Fruit fly (Drosophila melanogaster) whole organism, pupa: ENCODE data around the gene CG9737.

Experiments
- CG10348 ChIP-seq: fragments of 200-800 bp; sonication (Bioruptor generic); IDR thresholded peaks from 2 replicates; pipeline ENCODE4 v1.3.6; 2022; ENCODE audit warnings: missing biosample characterization, missing genetic modification characterization
- CG12605 ChIP-seq: fragments of 200-800 bp; sonication (Bioruptor generic); IDR thresholded peaks from 2 replicates; pipeline ENCODE4 v1.3.6; 2022; ENCODE audit warnings: missing biosample characterization, missing genetic modification characterization
- CG13204 ChIP-seq: fragments of 200-800 bp; sonication (Bioruptor generic); optimal IDR thresholded peaks from 2 replicates; lab custom pipeline; 2018; ENCODE audit warnings: missing biosample characterization, mild to moderate bottlenecking, missing genetic modification characterization, moderate library complexity
- CG14655 ChIP-seq: fragments of 200-800 bp; sonication (Bioruptor generic); optimal IDR thresholded peaks from 3 replicates; lab custom pipeline; 2017; ENCODE audit warnings: mild to moderate bottlenecking, missing biosample characterization, missing genetic modification reagents, missing genetic modification characterization
- CG15710 ChIP-seq: fragments of 200-800 bp; sonication (Bioruptor generic); optimal IDR thresholded peaks from 2 replicates; lab custom pipeline; 2018; ENCODE audit warnings: missing biosample characterization, mild to moderate bottlenecking, missing genetic modification characterization, moderate library complexity
- CG17806 ChIP-seq: fragments of 200-800 bp; sonication (Bioruptor generic); optimal IDR thresholded peaks from 2 replicates; lab custom pipeline; 2018; ENCODE audit warnings: missing biosample characterization, mild to moderate bottlenecking, missing genetic modification characterization, moderate library complexity
- CG32121 ChIP-seq: fragments of 200-800 bp; sonication (Bioruptor generic); IDR thresholded peaks from 2 replicates; pipeline ENCODE4 v1.3.6; 2022; ENCODE audit warnings: missing biosample characterization, missing genetic modification characterization
- CG34367 ChIP-seq: fragments of 200-800 bp; sonication (Bioruptor generic); optimal IDR thresholded peaks from 2 replicates; lab custom pipeline; 2018; ENCODE audit warnings: missing biosample characterization, mild to moderate bottlenecking, missing genetic modification characterization
- CG4496 ChIP-seq: fragments of 200-800 bp; sonication (Bioruptor generic); IDR thresholded peaks from 3 replicates; pipeline ENCODE4 v1.3.6; 2022; ENCODE audit warnings: missing biosample characterization, missing genetic modification characterization
- CG8159 ChIP-seq: fragments of 200-800 bp; sonication (Bioruptor generic); optimal IDR thresholded peaks from 3 replicates; lab custom pipeline; 2018; ENCODE audit warnings: missing biosample characterization, mild to moderate bottlenecking, missing genetic modification characterization, moderate library complexity
- CG8301 ChIP-seq: fragments of 200-800 bp; sonication (Bioruptor generic); optimal IDR thresholded peaks from 2 replicates; lab custom pipeline; 2018; ENCODE audit warnings: missing biosample characterization, mild to moderate bottlenecking, missing genetic modification characterization
- CG9948 ChIP-seq: fragments of 200-800 bp; sonication (Bioruptor generic); optimal IDR thresholded peaks from 2 replicates; lab custom pipeline; 2018; ENCODE audit warnings: missing biosample characterization, mild to moderate bottlenecking, missing genetic modification characterization, moderate library complexity
- D1 ChIP-seq: fragments of 200-800 bp; sonication (Bioruptor generic); optimal IDR thresholded peaks from 2 replicates; lab custom pipeline; 2018; ENCODE audit warnings: missing biosample characterization, mild to moderate bottlenecking, missing genetic modification characterization, moderate library complexity
- EcR ChIP-seq: fragments of 200-800 bp; sonication (Bioruptor generic); optimal IDR thresholded peaks from 3 replicates; lab custom pipeline; 2019; ENCODE audit warnings: missing biosample characterization, missing genetic modification characterization, mild to moderate bottlenecking, moderate library complexity, missing genetic modification reagents
- Ets98B ChIP-seq: fragments of 200-800 bp; sonication (Bioruptor generic); IDR thresholded peaks from 2 replicates; pipeline ENCODE4 v1.3.6; 2022; ENCODE audit warnings: missing biosample characterization, missing genetic modification characterization
- Pif1A ChIP-seq: fragments of 200-800 bp; sonication (Bioruptor generic); optimal IDR thresholded peaks from 3 replicates; lab custom pipeline; 2016; ENCODE audit warnings: missing biosample characterization, missing genetic modification characterization
- Pif1B ChIP-seq: fragments of 200-800 bp; sonication (Bioruptor generic); optimal IDR thresholded peaks from 3 replicates; lab custom pipeline; 2016; ENCODE audit warnings: missing biosample characterization, missing genetic modification characterization
- Snoo ChIP-seq: fragments of 200-800 bp; sonication (Bioruptor generic); optimal IDR thresholded peaks from 3 replicates; lab custom pipeline; 2017; ENCODE audit warnings: missing biosample characterization, mild to moderate bottlenecking, missing genetic modification characterization, inconsistent platforms
- fd96Ca ChIP-seq: fragments of 200-800 bp; sonication (Bioruptor generic); IDR thresholded peaks from 3 replicates; pipeline ENCODE4 v1.3.6; 2022; ENCODE audit warnings: missing biosample characterization, missing genetic modification characterization
- gl ChIP-seq: fragments of 200-800 bp; sonication (Bioruptor generic); optimal IDR thresholded peaks from 2 replicates; lab custom pipeline; 2018; ENCODE audit warnings: missing biosample characterization, mild to moderate bottlenecking, missing genetic modification characterization
- rn ChIP-seq: fragments of 200-800 bp; sonication (Bioruptor generic); IDR thresholded peaks from 2 replicates; pipeline ENCODE4 v1.3.6; 2022; ENCODE audit warnings: missing biosample characterization, missing genetic modification characterization

Gene CG9737

DNA sequence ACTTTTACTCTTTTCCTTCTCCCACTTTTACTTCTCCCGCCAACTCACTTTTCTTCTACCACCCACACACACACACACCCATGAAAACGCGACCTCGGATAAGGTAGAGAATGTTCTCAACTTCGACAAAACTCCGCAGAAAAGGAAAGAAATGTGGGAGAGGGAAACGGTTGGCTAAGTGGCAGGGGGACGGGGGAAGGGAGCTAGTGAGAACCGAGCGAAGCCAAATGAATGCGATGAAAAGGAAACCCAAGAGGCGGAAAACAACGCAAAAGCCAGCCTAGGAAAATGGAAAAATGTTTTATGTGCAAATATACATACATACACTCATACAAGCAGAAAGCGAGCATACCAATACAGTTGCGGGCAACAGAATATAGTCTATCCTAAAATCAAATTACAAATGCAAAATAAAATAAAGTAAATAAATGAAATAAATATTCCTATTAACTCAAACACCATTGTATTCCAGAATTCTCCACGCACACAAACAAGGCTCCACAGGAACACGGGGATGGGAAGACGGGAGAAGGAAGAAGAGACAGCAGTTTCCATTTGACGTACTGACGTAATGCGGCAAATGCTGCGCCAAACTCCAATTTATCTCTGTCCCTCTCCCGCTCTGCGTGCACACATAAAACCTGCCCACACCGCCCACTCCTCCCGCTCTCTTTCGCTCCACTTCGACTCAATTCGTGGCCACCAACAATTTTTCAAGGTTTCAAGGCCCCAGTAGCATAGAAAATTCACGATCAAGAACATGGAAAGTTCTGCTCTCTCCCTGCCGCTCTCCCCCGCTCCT is 27.4 kb upstream of the CG9737 start:
- TF ChIP-seq CG4496 (GFP tag; lab: Robert Waterston, UW), result peak; percentile 63; the same call in 2 of the 3 replicates
- peak; percentile 71 for TF ChIP-seq CG8301 (tag; lab: Kevin White, UChicago)
- TF ChIP-seq CG17806, result peak; percentile 48
- TF ChIP-seq rn (GFP tag; lab: Robert Waterston, UW), result no peak
- peak; percentile 52 for TF ChIP-seq CG34367 (tag; lab: Kevin White, UChicago)
- no peak for TF ChIP-seq Pif1B (GFP tag; lab: Kevin White, UChicago)
- TF ChIP-seq CG14655, result peak; percentile 79
- peak; percentile 41 for TF ChIP-seq Pif1A
- TF ChIP-seq Ets98B (GFP tag; lab: Robert Waterston, UW), result peak; percentile 24; the same call in 1 of the 2 replicates
- TF ChIP-seq gl, result peak; percentile 61
- no peak for TF ChIP-seq CG32121 (GFP tag; lab: Robert Waterston, UW)
- TF ChIP-seq CG8159 (tag; lab: Kevin White, UChicago), result peak; percentile 69
- peak; percentile 60 for TF ChIP-seq CG15710 (tag; lab: Kevin White, UChicago)
- TF ChIP-seq CG12605 (GFP tag; lab: Robert Waterston, UW), result no peak
- TF ChIP-seq CG9948, result peak; percentile 58
- TF ChIP-seq EcR, result no peak

DNA sequence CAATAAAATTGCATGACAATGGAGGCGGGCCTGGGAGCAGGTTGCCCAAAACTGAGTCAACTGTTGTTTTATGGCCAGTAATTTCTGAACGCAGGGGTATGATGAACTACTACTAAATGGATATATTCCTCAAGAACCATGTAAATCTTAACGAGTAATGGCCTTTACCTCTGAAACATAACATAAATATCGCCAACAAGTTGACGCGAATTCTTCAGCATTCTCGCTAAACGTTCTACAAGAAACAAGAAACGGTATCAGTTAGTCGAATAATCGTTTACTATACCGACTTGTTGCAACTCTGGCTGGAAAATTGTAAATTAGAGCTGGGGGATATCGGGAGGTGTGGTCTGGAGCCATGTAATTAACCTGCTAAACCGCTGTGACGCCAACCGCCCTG is 25.6 kb upstream of the CG9737 start:
- TF ChIP-seq CG34367 (tag; lab: Kevin White, UChicago) (no peak), CG10348 (GFP tag; lab: Robert Waterston, UW) (no peak), CG14655 (peak; percentile 18), CG15710 (tag; lab: Kevin White, UChicago) (no peak), CG8159 (tag; lab: Kevin White, UChicago) (peak; percentile 22), Pif1B (GFP tag; lab: Kevin White, UChicago) (peak; percentile 16), Pif1A (peak; percentile 40), fd96Ca (GFP tag; lab: Robert Waterston, UW) (no peak), CG17806 (peak; percentile 5), D1 (tag; lab: Kevin White, UChicago) (no peak), CG13204 (GFP tag; lab: Kevin White, UChicago) (no peak), CG9948 (peak; percentile 19), EcR (no peak), Snoo (peak; percentile 9), CG12605 (GFP tag; lab: Robert Waterston, UW) (no peak), CG4496 (GFP tag; lab: Robert Waterston, UW) (no peak), Ets98B (GFP tag; lab: Robert Waterston, UW) (no peak)

DNA sequence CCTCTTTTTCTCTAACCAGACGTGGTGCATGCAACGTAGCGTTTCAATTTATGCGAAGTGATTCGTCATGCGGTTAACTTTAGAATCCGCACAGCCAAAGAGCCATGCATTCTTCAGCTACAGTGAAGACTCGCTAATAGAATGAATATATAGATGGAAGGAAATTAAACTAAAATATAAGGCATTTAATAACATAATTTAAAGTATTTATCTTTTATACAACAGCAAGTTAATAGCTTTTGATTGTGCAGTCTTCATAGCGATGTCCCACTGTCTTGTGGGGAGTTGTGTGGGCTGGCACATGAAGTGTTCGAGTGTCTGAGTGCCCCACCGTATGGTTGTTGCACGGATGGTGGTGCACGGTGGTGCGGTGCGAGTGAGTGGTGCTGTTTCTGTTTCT is 22.3 kb upstream of the CG9737 start:
- TF ChIP-seq Ets98B (GFP tag; lab: Robert Waterston, UW), result peak; percentile 97
- peak; percentile 99 for TF ChIP-seq CG4496 (GFP tag; lab: Robert Waterston, UW)
- TF ChIP-seq CG17806, result peak; percentile 97
- TF ChIP-seq CG10348 (GFP tag; lab: Robert Waterston, UW), result peak; percentile 85
- peak; percentile 94 for TF ChIP-seq CG8159 (tag; lab: Kevin White, UChicago)
- TF ChIP-seq Pif1A, result peak; percentile 93
- TF ChIP-seq Snoo, result peak; percentile 65
- peak; percentile 90 for TF ChIP-seq Pif1B (GFP tag; lab: Kevin White, UChicago)
- TF ChIP-seq CG8301 (tag; lab: Kevin White, UChicago), result peak; percentile 92
- TF ChIP-seq rn (GFP tag; lab: Robert Waterston, UW), result peak; percentile 94
- TF ChIP-seq gl, result peak; percentile 94
- peak; percentile 96 for TF ChIP-seq CG9948
- TF ChIP-seq D1 (tag; lab: Kevin White, UChicago), result peak; percentile 91
- peak; percentile 96 for TF ChIP-seq fd96Ca (GFP tag; lab: Robert Waterston, UW)
- peak; percentile 96 for TF ChIP-seq CG13204 (GFP tag; lab: Kevin White, UChicago)
- TF ChIP-seq CG14655, result peak; percentile 94
- peak; percentile 95 for TF ChIP-seq CG32121 (GFP tag; lab: Robert Waterston, UW)
- TF ChIP-seq CG34367 (tag; lab: Kevin White, UChicago), result peak; percentile 98
- peak; percentile 39 for TF ChIP-seq EcR
- peak; percentile 97 for TF ChIP-seq CG12605 (GFP tag; lab: Robert Waterston, UW)
- TF ChIP-seq CG15710 (tag; lab: Kevin White, UChicago), result peak; percentile 99

DNA sequence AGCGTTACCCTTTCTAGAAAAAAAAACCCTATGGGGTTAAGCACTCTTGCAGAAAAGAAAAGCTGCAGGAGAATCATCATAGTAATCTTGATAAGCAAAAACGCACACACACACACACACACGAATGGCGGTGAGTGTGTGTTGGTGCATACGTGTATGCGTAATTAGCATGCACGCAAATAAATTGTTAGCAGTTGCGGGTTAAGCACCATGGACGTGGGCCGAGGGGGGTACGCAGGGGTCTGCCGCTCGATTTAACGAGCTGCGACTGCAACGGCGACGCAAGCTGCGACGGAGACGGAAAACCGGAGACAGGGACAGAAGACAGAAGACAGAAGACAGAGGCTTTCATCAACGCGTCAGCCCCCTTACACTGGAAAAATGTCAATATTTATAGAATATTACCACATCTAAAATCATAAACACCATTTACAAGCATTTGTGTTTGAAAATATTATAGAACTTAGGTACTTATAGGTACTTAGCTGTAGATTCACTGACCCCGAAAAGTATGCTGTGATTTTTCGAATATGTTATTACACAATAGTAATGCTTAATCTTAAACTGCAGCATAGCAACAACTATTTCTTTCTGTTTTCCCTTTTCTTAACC is 21.7 kb upstream of the CG9737 start:
- TF ChIP-seq EcR (peak; percentile 65), CG32121 (GFP tag; lab: Robert Waterston, UW) (no peak), CG8301 (tag; lab: Kevin White, UChicago) (no peak), Snoo (no peak), fd96Ca (GFP tag; lab: Robert Waterston, UW) (peak; percentile 20; the same call in 1 of the 3 replicates), CG12605 (GFP tag; lab: Robert Waterston, UW) (peak; percentile 25; the same call in 1 of the 2 replicates), CG34367 (tag; lab: Kevin White, UChicago) (peak; percentile 67), CG15710 (tag; lab: Kevin White, UChicago) (peak; percentile 41), CG17806 (peak; percentile 74), CG13204 (GFP tag; lab: Kevin White, UChicago) (peak; percentile 58), CG4496 (GFP tag; lab: Robert Waterston, UW) (peak; percentile 68; the same call in 2 of the 3 replicates), CG9948 (peak; percentile 73), rn (GFP tag; lab: Robert Waterston, UW) (0 out of 2 replicates have a peak, but pooled peaks have one; percentile 15), CG8159 (tag; lab: Kevin White, UChicago) (peak; percentile 51)

DNA sequence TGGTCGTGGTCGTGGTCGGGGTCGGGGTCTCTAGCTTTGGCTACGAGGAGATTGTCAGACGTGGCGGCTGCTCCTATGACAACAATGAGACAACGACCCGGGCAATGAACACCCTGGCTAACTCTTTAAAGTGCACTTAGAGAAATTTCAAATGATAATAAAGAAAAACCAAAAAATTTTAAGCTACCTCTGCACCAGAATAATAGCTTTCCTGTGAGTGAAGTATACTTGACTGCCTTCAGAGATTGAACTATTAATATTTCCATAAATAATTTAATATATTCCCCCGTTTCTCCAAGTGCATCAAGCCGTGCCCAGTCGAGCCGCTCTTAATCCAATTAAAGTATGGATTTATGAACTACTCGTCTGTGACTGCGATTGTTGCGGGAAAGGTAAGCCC is 20.6 kb upstream of the CG9737 start:
- TF ChIP-seq EcR (no peak), CG13204 (GFP tag; lab: Kevin White, UChicago) (peak; percentile 8), gl (no peak), CG14655 (peak; percentile 45), CG17806 (peak; percentile 56), Snoo (peak; percentile 56), fd96Ca (GFP tag; lab: Robert Waterston, UW) (peak; percentile 55; the same call in 1 of the 3 replicates), CG4496 (GFP tag; lab: Robert Waterston, UW) (peak; percentile 66; the same call in 2 of the 3 replicates), D1 (tag; lab: Kevin White, UChicago) (no peak), Pif1A (peak; percentile 74), Ets98B (GFP tag; lab: Robert Waterston, UW) (peak; percentile 14; the same call in 1 of the 2 replicates), Pif1B (GFP tag; lab: Kevin White, UChicago) (peak; percentile 70), CG12605 (GFP tag; lab: Robert Waterston, UW) (no peak), rn (GFP tag; lab: Robert Waterston, UW) (0 out of 2 replicates have a peak, but pooled peaks have one; percentile 31), CG10348 (GFP tag; lab: Robert Waterston, UW) (no peak), CG32121 (GFP tag; lab: Robert Waterston, UW) (peak; percentile 34; the same call in 1 of the 2 replicates), CG15710 (tag; lab: Kevin White, UChicago) (peak; percentile 67), CG8159 (tag; lab: Kevin White, UChicago) (peak; percentile 58), CG34367 (tag; lab: Kevin White, UChicago) (peak; percentile 52), CG9948 (peak; percentile 64), CG8301 (tag; lab: Kevin White, UChicago) (peak; percentile 31)
